Worm (Caenorhabditis elegans) whole organism, early embryonic: ENCODE data around the gene K07F5.16.

Experiments
- B0310.2 ChIP-seq: sonication (generic microtip); optimal IDR thresholded peaks from 2 replicates; lab custom pipeline; 2016; ENCODE audit warnings: mild to moderate bottlenecking, missing genetic modification characterization, missing compliant biosample characterization
- ama-1 ChIP-seq: fragments of 150-350 bp; optimal IDR thresholded peaks from 2 replicates; lab custom pipeline; 2014
- ceh-36 ChIP-seq: sonication (generic microtip); optimal IDR thresholded peaks from 2 replicates; lab custom pipeline; 2016; ENCODE audit warnings: missing genetic modification characterization, inconsistent platforms, missing compliant biosample characterization
- hmbx-1 ChIP-seq: sonication (generic microtip); optimal IDR thresholded peaks from 2 replicates; lab custom pipeline; 2016; ENCODE audit warnings: mild to moderate bottlenecking, missing genetic modification characterization, missing compliant biosample characterization
- hmg-4 ChIP-seq: fragments of 200-800 bp; sonication (Bioruptor generic); optimal IDR thresholded peaks from 2 replicates; lab custom pipeline; 2018; ENCODE audit warnings: mild to moderate bottlenecking, missing genetic modification characterization, missing compliant biosample characterization
- hnd-1 ChIP-seq: sonication (generic microtip); optimal IDR thresholded peaks from 2 replicates; lab custom pipeline; 2016; ENCODE audit warnings: missing genetic modification characterization, missing compliant biosample characterization
- pes-1 ChIP-seq: fragments of 200-800 bp; sonication (Bioruptor generic); IDR thresholded peaks from 2 replicates; pipeline ENCODE4 v1.3.6; 2022; ENCODE audit warnings: missing genetic modification reagents, missing genetic modification characterization, missing compliant biosample characterization
- scrt-1 ChIP-seq: fragments of 200-800 bp; sonication (Bioruptor generic); IDR thresholded peaks from 2 replicates; pipeline ENCODE4 v1.3.6; 2022; ENCODE audit warnings: missing genetic modification characterization, missing compliant biosample characterization
- sea-1 ChIP-seq: fragments of 200-800 bp; sonication (Bioruptor generic); conservative IDR thresholded peaks from 2 replicates; pipeline ENCODE4 v1.3.6; 2022; ENCODE audit warnings: missing genetic modification characterization, missing compliant biosample characterization
- tbx-11 ChIP-seq: fragments of 200-800 bp; sonication (Bioruptor generic); IDR thresholded peaks from 2 replicates; pipeline ENCODE4 v1.3.6; 2022; ENCODE audit warnings: missing genetic modification characterization, missing compliant biosample characterization

- TF ChIP-seq ama-1: no peak
- no peak for TF ChIP-seq hmg-4
- no peak for TF ChIP-seq ceh-36 (tag; lab: Kevin White, UChicago)
- TF ChIP-seq scrt-1 (GFP tag; lab: Robert Waterston, UW): no peak
- TF ChIP-seq pes-1 (GFP tag; lab: Robert Waterston, UW): no peak
- TF ChIP-seq tbx-11 (GFP tag; lab: Robert Waterston, UW): no peak
- TF ChIP-seq sea-1 (GFP tag; lab: Robert Waterston, UW): no peak
- no peak for TF ChIP-seq B0310.2 (tag; lab: Kevin White, UChicago)
- TF ChIP-seq hmbx-1 (tag; lab: Kevin White, UChicago): no peak
- no peak for TF ChIP-seq hnd-1 (tag; lab: Kevin White, UChicago)
Measured at ce11 chrIV:9869344-9869743, 5.4 kb downstream of the K07F5.16 start.
